Fruit fly (Drosophila melanogaster) whole organism: Measurements from ENCODE around the gene NKCC.

Source experiments
- CG8478 ChIP-seq: fragments of >200 bp; optimal IDR thresholded peaks from 2 replicates; lab custom pipeline; 2018; ENCODE audit warnings: inconsistent platforms
- Dll ChIP-seq: fragments of >200 bp; optimal IDR thresholded peaks from 2 replicates; lab custom pipeline; 2017
- pan ChIP-seq: fragments of >200 bp; optimal IDR thresholded peaks from 2 replicates; lab custom pipeline; 2017
- psq ChIP-seq: fragments of >200 bp; optimal IDR thresholded peaks from 2 replicates; lab custom pipeline; 2017
- usp ChIP-seq: fragments of >200 bp; optimal IDR thresholded peaks from 2 replicates; lab custom pipeline; 2017; ENCODE audit warnings: missing biosample characterization, missing genetic modification characterization, mixed read lengths

- TF ChIP-seq pan, result no peak
- no peak for TF ChIP-seq psq (lab: Kevin White, UChicago)
- no peak for TF ChIP-seq usp
- TF ChIP-seq Dll (lab: Kevin White, UChicago), result no peak
- TF ChIP-seq CG8478, result no peak
These were observed 25.1 kb upstream of the NKCC start for dm6 chr3R:5527563-5527962.
